Fruit fly (Drosophila melanogaster) whole organism, embryonic: ENCODE data around the gene CG7071.

Experiments
- ATbp ChIP-seq: fragments of 200-800 bp; sonication (Bioruptor generic); optimal IDR thresholded peaks from 2 replicates; lab custom pipeline; 2017; ENCODE audit warnings: missing biosample characterization, mild to moderate bottlenecking, missing genetic modification characterization, missing genetic modification reagents
- Ada2b ChIP-seq: fragments of 200-800 bp; sonication (Bioruptor generic); IDR thresholded peaks from 2 replicates; pipeline ENCODE4 v1.3.6; 2022; ENCODE audit warnings: missing biosample characterization, missing genetic modification characterization
- Awh ChIP-seq: fragments of 200-800 bp; sonication (Bioruptor generic); IDR thresholded peaks from 2 replicates; pipeline ENCODE4, ENCODE4 v1.3.6; 2022; ENCODE audit warnings: missing biosample characterization, missing genetic modification characterization
- B-H1 ChIP-seq: fragments of 200-800 bp; sonication (Bioruptor generic); IDR thresholded peaks from 3 replicates; pipeline ENCODE4 v1.3.6; 2022; ENCODE audit warnings: missing biosample characterization, missing genetic modification characterization
- CG11093 ChIP-seq: fragments of 200-800 bp; sonication (Bioruptor generic); IDR thresholded peaks from 3 replicates; pipeline ENCODE4 v1.3.6; 2022; ENCODE audit warnings: missing biosample characterization, missing genetic modification characterization
- CG11723 ChIP-seq: fragments of 200-800 bp; sonication (Bioruptor generic); optimal IDR thresholded peaks from 2 replicates; lab custom pipeline; 2017; ENCODE audit warnings: missing biosample characterization, mild to moderate bottlenecking, missing genetic modification characterization
- CG13123 ChIP-seq: fragments of 200-800 bp; sonication (Bioruptor generic); optimal IDR thresholded peaks from 2 replicates; lab custom pipeline; 2016; ENCODE audit warnings: missing biosample characterization, missing genetic modification characterization
- CG13894 ChIP-seq: fragments of 200-800 bp; sonication (Bioruptor generic); optimal IDR thresholded peaks from 3 replicates; lab custom pipeline; 2018; ENCODE audit warnings: missing biosample characterization, mild to moderate bottlenecking, missing genetic modification characterization, moderate library complexity
- CG17912 ChIP-seq: fragments of 200-800 bp; sonication (Bioruptor generic); optimal IDR thresholded peaks from 2 replicates; lab custom pipeline; 2018; ENCODE audit warnings: missing biosample characterization, mild to moderate bottlenecking, missing genetic modification characterization
- CG2120 ChIP-seq: fragments of 200-800 bp; sonication (Bioruptor generic); optimal IDR thresholded peaks from 3 replicates; lab custom pipeline; 2016; ENCODE audit warnings: missing biosample characterization, missing genetic modification characterization
- CG3281 ChIP-seq: fragments of 200-800 bp; sonication (Bioruptor generic); optimal IDR thresholded peaks from 3 replicates; lab custom pipeline; 2017; ENCODE audit warnings: missing biosample characterization, mild to moderate bottlenecking, missing genetic modification characterization
- CG6854 ChIP-seq: fragments of 200-800 bp; sonication (Bioruptor generic); optimal IDR thresholded peaks from 3 replicates; lab custom pipeline; 2017; ENCODE audit warnings: missing biosample characterization, mild to moderate bottlenecking, missing genetic modification characterization
- CG7372 ChIP-seq: fragments of 200-800 bp; sonication (Bioruptor generic); IDR thresholded peaks from 2 replicates; pipeline ENCODE4 v1.3.6; 2022; ENCODE audit warnings: missing biosample characterization, missing genetic modification characterization
- CG7987 ChIP-seq: fragments of 200-800 bp; sonication (Bioruptor generic); optimal IDR thresholded peaks from 2 replicates; lab custom pipeline; 2018; ENCODE audit warnings: missing biosample characterization, mild to moderate bottlenecking, missing genetic modification characterization, moderate library complexity
- CG8359 ChIP-seq: fragments of 200-800 bp; sonication (Bioruptor generic); optimal IDR thresholded peaks from 2 replicates; lab custom pipeline; 2017; ENCODE audit warnings: missing biosample characterization, mild to moderate bottlenecking, missing genetic modification characterization, borderline replicate concordance
- CG8388 ChIP-seq: fragments of 200-800 bp; sonication (Bioruptor generic); optimal IDR thresholded peaks from 2 replicates; lab custom pipeline; 2019; ENCODE audit warnings: missing biosample characterization, mild to moderate bottlenecking, missing genetic modification characterization, moderate library complexity
- CG8924 ChIP-seq: fragments of 200-800 bp; optimal IDR thresholded peaks from 3 replicates; lab custom pipeline; 2019; ENCODE audit warnings: missing biosample characterization, mild to moderate bottlenecking, missing genetic modification characterization, moderate library complexity
- Dek ChIP-seq: fragments of 200-800 bp; sonication (Bioruptor generic); optimal IDR thresholded peaks from 3 replicates; lab custom pipeline; 2019; ENCODE audit warnings: missing biosample characterization, mild to moderate bottlenecking, missing genetic modification characterization, moderate library complexity
- Dfd ChIP-seq, 2 experiments: fragments of >200 bp; optimal IDR thresholded peaks; 2 replicates each; lab custom pipeline; 2017; ENCODE audit warnings: missing biosample characterization in 2 of 2, missing genetic modification characterization in 2 of 2
- Dref ChIP-seq: fragments of 200-800 bp; sonication (Bioruptor generic); IDR thresholded peaks from 2 replicates; pipeline ENCODE4 v1.3.6; 2022; ENCODE audit warnings: missing biosample characterization, missing genetic modification characterization
- Ets65A ChIP-seq: fragments of 200-800 bp; sonication (Bioruptor generic); peaks from one replicate; lab custom pipeline; 2016; ENCODE audit warnings: missing biosample characterization, missing genetic modification characterization
- Gsc ChIP-seq: fragments of 200-800 bp; sonication (Bioruptor generic); IDR thresholded peaks from 2 replicates; pipeline ENCODE4 v1.3.6; 2022; ENCODE audit warnings: missing biosample characterization, missing genetic modification characterization
- H2.0 ChIP-seq: fragments of 200-800 bp; sonication (Bioruptor generic); IDR thresholded peaks from 2 replicates; pipeline ENCODE4 v1.3.6; 2022; ENCODE audit warnings: missing biosample characterization, missing genetic modification characterization
- HLH54F ChIP-seq: fragments of 200-800 bp; sonication (Bioruptor generic); optimal IDR thresholded peaks from 3 replicates; lab custom pipeline; 2016; ENCODE audit warnings: missing biosample characterization, missing genetic modification characterization
- Hey ChIP-seq: fragments of 200-800 bp; sonication (Bioruptor generic); optimal IDR thresholded peaks from 3 replicates; lab custom pipeline; 2018; ENCODE audit warnings: missing biosample characterization, mild to moderate bottlenecking, missing genetic modification characterization
- Hr51 ChIP-seq, 2 experiments: fragments of 200-800 bp; sonication (Bioruptor generic); optimal IDR thresholded peaks; 2 replicates in 1 of 2; 3 replicates in 1 of 2; lab custom pipeline; 2016 to 2018; ENCODE audit warnings: missing biosample characterization in 2 of 2, missing genetic modification characterization in 2 of 2, mild to moderate bottlenecking in 1 of 2, moderate library complexity in 1 of 2
- Hsf ChIP-seq: fragments of 200-800 bp; sonication (Bioruptor generic); optimal IDR thresholded peaks from 3 replicates; lab custom pipeline; 2016; ENCODE audit warnings: missing biosample characterization, missing genetic modification characterization
- Jarid2 ChIP-seq: fragments of 200-800 bp; sonication (Bioruptor generic); optimal IDR thresholded peaks from 3 replicates; lab custom pipeline; 2017; ENCODE audit warnings: mild to moderate bottlenecking, missing biosample characterization, missing genetic modification reagents, missing genetic modification characterization
- Lpt ChIP-seq: fragments of >200 bp; optimal IDR thresholded peaks from 2 replicates; lab custom pipeline; 2018; ENCODE audit warnings: missing biosample characterization, missing genetic modification characterization
- MESR4 ChIP-seq: fragments of 200-800 bp; sonication (Bioruptor generic); optimal IDR thresholded peaks from 2 replicates; lab custom pipeline; 2018; ENCODE audit warnings: missing biosample characterization, mild to moderate bottlenecking, missing genetic modification characterization, moderate library complexity
- NK7.1 ChIP-seq: fragments of 200-800 bp; sonication (Bioruptor generic); optimal IDR thresholded peaks from 3 replicates; lab custom pipeline; 2016; ENCODE audit warnings: missing biosample characterization, missing genetic modification characterization
- Rfx ChIP-seq: fragments of 200-800 bp; sonication (Bioruptor generic); IDR thresholded peaks from 2 replicates; pipeline ENCODE4 v1.3.6; 2022; ENCODE audit warnings: missing biosample characterization, missing genetic modification characterization
- Xbp1 ChIP-seq: fragments of 200-800 bp; sonication (Bioruptor generic); optimal IDR thresholded peaks from 3 replicates; lab custom pipeline; 2016; ENCODE audit warnings: missing biosample characterization, mild to moderate bottlenecking, missing genetic modification characterization
- ash1 ChIP-seq: fragments of 200-800 bp; sonication (Bioruptor generic); optimal IDR thresholded peaks from 2 replicates; lab custom pipeline; 2018; ENCODE audit warnings: missing biosample characterization, mild to moderate bottlenecking, missing genetic modification characterization
- bsh ChIP-seq, 2 experiments: fragments of 200-800 bp; sonication (Bioruptor generic); optimal IDR thresholded peaks; 2 replicates each; lab custom pipeline; 2017 to 2018; ENCODE audit warnings: mild to moderate bottlenecking in 2 of 2, missing biosample characterization in 2 of 2, missing genetic modification characterization in 2 of 2, moderate library complexity in 1 of 2
- btn ChIP-seq: fragments of 200-800 bp; sonication (Bioruptor generic); optimal IDR thresholded peaks from 2 replicates; lab custom pipeline; 2016; ENCODE audit warnings: missing biosample characterization, missing genetic modification characterization
- cg ChIP-seq: fragments of 200-800 bp; sonication (Bioruptor generic); optimal IDR thresholded peaks from 3 replicates; lab custom pipeline; 2019; ENCODE audit warnings: missing biosample characterization, mild to moderate bottlenecking, missing genetic modification characterization, moderate library complexity
- chif ChIP-seq, 2 experiments: fragments of 200-800 bp; sonication (Bioruptor generic); optimal IDR thresholded peaks; 3 replicates each; lab custom pipeline; 2016; ENCODE audit warnings: missing biosample characterization in 2 of 2, missing genetic modification characterization in 2 of 2
- en ChIP-seq: fragments of 200-800 bp; sonication (Bioruptor generic); optimal IDR thresholded peaks from 2 replicates; lab custom pipeline; 2016; ENCODE audit warnings: missing biosample characterization, missing genetic modification characterization
- eyg ChIP-seq: fragments of 200-800 bp; sonication (Bioruptor generic); optimal IDR thresholded peaks from 3 replicates; lab custom pipeline; 2016; ENCODE audit warnings: missing biosample characterization, missing genetic modification characterization
- fru ChIP-seq: fragments of >200 bp; optimal IDR thresholded peaks from 2 replicates; lab custom pipeline; 2017
- gce ChIP-seq: fragments of 200-800 bp; sonication (Bioruptor generic); IDR thresholded peaks from 3 replicates; pipeline ENCODE4 v1.3.6; 2022; ENCODE audit warnings: missing biosample characterization, missing genetic modification characterization
- grau ChIP-seq: fragments of 200-800 bp; optimal IDR thresholded peaks from 3 replicates; lab custom pipeline; 2019; ENCODE audit warnings: missing biosample characterization, mild to moderate bottlenecking, missing genetic modification characterization, moderate library complexity
- grn ChIP-seq: fragments of 200-800 bp; sonication (Bioruptor generic); optimal IDR thresholded peaks from 3 replicates; lab custom pipeline; 2017; ENCODE audit warnings: missing biosample characterization, missing genetic modification characterization
- jing ChIP-seq: fragments of 200-800 bp; sonication (Bioruptor generic); optimal IDR thresholded peaks from 2 replicates; lab custom pipeline; 2018; ENCODE audit warnings: missing biosample characterization, mild to moderate bottlenecking, missing genetic modification characterization
- lab ChIP-seq: fragments of 200-800 bp; sonication (Bioruptor generic); optimal IDR thresholded peaks from 3 replicates; lab custom pipeline; 2017; ENCODE audit warnings: missing biosample characterization, missing genetic modification characterization, mild to moderate bottlenecking, moderate library complexity, missing genetic modification reagents
- odd ChIP-seq: fragments of 200-800 bp; sonication (Bioruptor generic); optimal IDR thresholded peaks from 2 replicates; lab custom pipeline; 2017; ENCODE audit warnings: missing biosample characterization, mild to moderate bottlenecking, missing genetic modification characterization
- ranshi ChIP-seq: fragments of 200-800 bp; sonication (Bioruptor generic); IDR thresholded peaks from 2 replicates; pipeline ENCODE4 v1.3.6; 2022; ENCODE audit warnings: missing biosample characterization, missing genetic modification characterization
- sd ChIP-seq: fragments of 200-800 bp; sonication (Bioruptor generic); optimal IDR thresholded peaks from 3 replicates; lab custom pipeline; 2018; ENCODE audit warnings: missing biosample characterization, mild to moderate bottlenecking, missing genetic modification characterization, moderate library complexity
- ssp ChIP-seq: fragments of 200-800 bp; sonication (Bioruptor generic); IDR thresholded peaks from 2 replicates; pipeline ENCODE4 v1.3.6; 2022; ENCODE audit warnings: missing biosample characterization, missing genetic modification characterization
- tin ChIP-seq: fragments of 200-800 bp; sonication (Bioruptor generic); optimal IDR thresholded peaks from 3 replicates; lab custom pipeline; 2016; ENCODE audit warnings: missing biosample characterization, missing genetic modification characterization
- tio ChIP-seq: fragments of 200-800 bp; sonication (Bioruptor generic); optimal IDR thresholded peaks from 2 replicates; lab custom pipeline; 2017; ENCODE audit warnings: missing biosample characterization, missing genetic modification characterization, inconsistent platforms
- trem ChIP-seq: fragments of 200-800 bp; optimal IDR thresholded peaks from 3 replicates; lab custom pipeline; 2019; ENCODE audit warnings: missing biosample characterization, mild to moderate bottlenecking, missing genetic modification characterization, moderate library complexity

Gene CG7071

dm6 chr3R:22339510-22339909 lies 22.9 kb upstream of the CG7071 start (continued):
- no peak for TF ChIP-seq Dfd (GFP tag; optimal IDR thresholded peaks at IDR 0.05; lab: Kevin White, UChicago)
- TF ChIP-seq CG13123 (GFP tag; lab: Kevin White, UChicago) = no peak
- no peak for TF ChIP-seq CG2120
- TF ChIP-seq CG3281 = no peak
- no peak for TF ChIP-seq Hey (tag; lab: Kevin White, UChicago)
- TF ChIP-seq odd (GFP tag; lab: Kevin White, UChicago) = no peak
- no peak for TF ChIP-seq Xbp1
- TF ChIP-seq Hsf (GFP tag; lab: Kevin White, UChicago) = no peak
- TF ChIP-seq trem (tag; lab: Kevin White, UChicago) = no peak
- TF ChIP-seq Dek (tag; lab: Kevin White, UChicago) = no peak
- no peak for TF ChIP-seq Dref (GFP tag; lab: Robert Waterston, UW)
- TF ChIP-seq CG8359 (GFP tag; lab: Kevin White, UChicago) = no peak
- no peak for TF ChIP-seq CG11723
- TF ChIP-seq Lpt (GFP tag; lab: Kevin White, UChicago) = no peak
- no peak for TF ChIP-seq tio
- TF ChIP-seq B-H1 (GFP tag; lab: Robert Waterston, UW) = no peak
- TF ChIP-seq Ets65A = peak; percentile 64
- no peak for TF ChIP-seq Gsc (GFP tag; lab: Robert Waterston, UW)
- no peak for TF ChIP-seq grn
- TF ChIP-seq grau (tag; lab: Kevin White, UChicago) = no peak
- TF ChIP-seq CG7987 (GFP tag; lab: Kevin White, UChicago) = no peak
- TF ChIP-seq jing (GFP tag; lab: Kevin White, UChicago) = no peak
- TF ChIP-seq MESR4 (GFP tag; lab: Kevin White, UChicago) = no peak
- TF ChIP-seq eyg (GFP tag; lab: Kevin White, UChicago) = no peak
- no peak for TF ChIP-seq sd
- TF ChIP-seq ssp (GFP tag; lab: Robert Waterston, UW) = no peak
- peak in 1 of 2 experiments; percentile 21 for TF ChIP-seq bsh (GFP tag; optimal IDR thresholded peaks at IDR 0.05; lab: Kevin White, UChicago)
- TF ChIP-seq CG8924 = no peak
- peak in 1 of 2 experiments; percentile 1 for TF ChIP-seq chif (GFP tag; optimal IDR thresholded peaks at IDR 0.05; lab: Kevin White, UChicago)
- TF ChIP-seq CG11093 (GFP tag; lab: Robert Waterston, UW) = no peak
- TF ChIP-seq ranshi (GFP tag; lab: Robert Waterston, UW) = no peak
- TF ChIP-seq lab (GFP tag; lab: Kevin White, UChicago) = peak; percentile 39
- TF ChIP-seq Rfx (GFP tag; lab: Robert Waterston, UW) = 0 out of 2 replicates have a peak, but pooled peaks have one; percentile 15
- no peak for TF ChIP-seq CG17912
- TF ChIP-seq tin (GFP tag; lab: Kevin White, UChicago) = peak; percentile 1
- no peak for TF ChIP-seq H2.0 (GFP tag; lab: Robert Waterston, UW)
- no peak for TF ChIP-seq CG8388
- no peak for TF ChIP-seq Ada2b (GFP tag; lab: Robert Waterston, UW)
- TF ChIP-seq ash1 (GFP tag; lab: Kevin White, UChicago) = no peak
- TF ChIP-seq en (GFP tag; lab: Kevin White, UChicago) = no peak
- TF ChIP-seq Awh (GFP tag; lab: Robert Waterston, UW) = no peak
- TF ChIP-seq fru (lab: Kevin White, UChicago) = no peak
- no peak for TF ChIP-seq gce (GFP tag; lab: Robert Waterston, UW)
- TF ChIP-seq CG6854 (GFP tag; lab: Kevin White, UChicago) = no peak
- no peak for TF ChIP-seq btn (GFP tag; lab: Kevin White, UChicago)
- no peak for TF ChIP-seq Hr51 (GFP tag; optimal IDR thresholded peaks at IDR 0.05; lab: Kevin White, UChicago)
- no peak for TF ChIP-seq CG13894 (tag; lab: Kevin White, UChicago)
- no peak for TF ChIP-seq CG7372 (GFP tag; lab: Robert Waterston, UW)
- no peak for TF ChIP-seq HLH54F (GFP tag; lab: Kevin White, UChicago)
- no peak for TF ChIP-seq NK7.1
- no peak for TF ChIP-seq cg (GFP tag; lab: Kevin White, UChicago)
- TF ChIP-seq ATbp (GFP tag; lab: Kevin White, UChicago) = no peak
- TF ChIP-seq Jarid2 (GFP tag; lab: Kevin White, UChicago) = no peak
